Fruit fly (Drosophila melanogaster) whole organism, prepupa: ENCODE data around the gene CG14050.

Experiments used
- Blimp-1 ChIP-seq: fragments of 200-800 bp; sonication (Bioruptor generic); optimal IDR thresholded peaks from 3 replicates; lab custom pipeline; 2017; ENCODE audit warnings: missing biosample characterization, missing genetic modification characterization, mild to moderate bottlenecking, moderate library complexity, missing genetic modification reagents
- CG10631 ChIP-seq: fragments of 200-800 bp; sonication (Bioruptor generic); optimal IDR thresholded peaks from 2 replicates; lab custom pipeline; 2016; ENCODE audit warnings: missing biosample characterization, missing genetic modification characterization
- CG10669 ChIP-seq: fragments of 200-800 bp; sonication (Bioruptor generic); optimal IDR thresholded peaks from 3 replicates; lab custom pipeline; 2018; ENCODE audit warnings: missing biosample characterization, mild to moderate bottlenecking, missing genetic modification characterization, moderate library complexity
- CG11902 ChIP-seq: fragments of 200-800 bp; sonication (Bioruptor generic); optimal IDR thresholded peaks from 3 replicates; lab custom pipeline; 2016; ENCODE audit warnings: missing biosample characterization, missing genetic modification characterization
- CG1621 ChIP-seq: fragments of 200-800 bp; sonication (Bioruptor generic); optimal IDR thresholded peaks from 3 replicates; lab custom pipeline; 2018; ENCODE audit warnings: missing biosample characterization, mild to moderate bottlenecking, missing genetic modification characterization
- CG16779 ChIP-seq: fragments of 200-800 bp; sonication (Bioruptor generic); optimal IDR thresholded peaks from 3 replicates; lab custom pipeline; 2017; ENCODE audit warnings: missing biosample characterization, mild to moderate bottlenecking, missing genetic modification characterization
- CG3032 ChIP-seq: fragments of 200-800 bp; optimal IDR thresholded peaks from 2 replicates; lab custom pipeline; 2019; ENCODE audit warnings: missing biosample characterization, mild to moderate bottlenecking, missing genetic modification characterization, moderate library complexity
- CG31627 ChIP-seq: fragments of 200-800 bp; sonication (Bioruptor generic); optimal IDR thresholded peaks from 3 replicates; lab custom pipeline; 2016; ENCODE audit warnings: missing biosample characterization, missing genetic modification characterization
- CG32006 ChIP-seq: fragments of 200-800 bp; sonication (Bioruptor generic); optimal IDR thresholded peaks from 3 replicates; lab custom pipeline; 2017; ENCODE audit warnings: missing biosample characterization, mild to moderate bottlenecking, missing genetic modification characterization
- CG3919 ChIP-seq: fragments of 200-800 bp; sonication (Bioruptor generic); optimal IDR thresholded peaks from 3 replicates; lab custom pipeline; 2016; ENCODE audit warnings: missing biosample characterization, missing genetic modification characterization
- CG4318 ChIP-seq: fragments of 200-800 bp; sonication (Bioruptor generic); optimal IDR thresholded peaks from 3 replicates; lab custom pipeline; 2017; ENCODE audit warnings: missing biosample characterization, mild to moderate bottlenecking, missing genetic modification characterization
- CG6163 ChIP-seq: fragments of 200-800 bp; sonication (Bioruptor generic); IDR thresholded peaks from 3 replicates; pipeline ENCODE4 v1.3.6; 2022; ENCODE audit warnings: missing biosample characterization, missing genetic modification characterization
- CG6276 ChIP-seq: fragments of 200-800 bp; sonication (Bioruptor generic); optimal IDR thresholded peaks from 2 replicates; lab custom pipeline; 2017; ENCODE audit warnings: missing biosample characterization, mild to moderate bottlenecking, missing genetic modification characterization
- CG6792 ChIP-seq: fragments of 200-800 bp; sonication (Bioruptor generic); optimal IDR thresholded peaks from 3 replicates; lab custom pipeline; 2016; ENCODE audit warnings: missing biosample characterization, missing genetic modification characterization
- CG6808 ChIP-seq: fragments of 200-800 bp; sonication (Bioruptor generic); optimal IDR thresholded peaks from 3 replicates; lab custom pipeline; 2017; ENCODE audit warnings: missing biosample characterization, missing genetic modification characterization, mild to moderate bottlenecking, moderate library complexity, missing genetic modification reagents
- CG8119 ChIP-seq: fragments of 200-800 bp; sonication (Bioruptor generic); IDR thresholded peaks from 3 replicates; pipeline ENCODE4 v1.3.6; 2022; ENCODE audit warnings: missing biosample characterization, missing genetic modification characterization
- CG8632 ChIP-seq: fragments of 200-800 bp; sonication (Bioruptor generic); optimal IDR thresholded peaks from 3 replicates; lab custom pipeline; 2016; ENCODE audit warnings: missing biosample characterization, missing genetic modification characterization
- Eip75B ChIP-seq: fragments of 200-800 bp; sonication (Bioruptor generic); optimal IDR thresholded peaks from 3 replicates; lab custom pipeline; 2016; ENCODE audit warnings: missing biosample characterization, missing genetic modification characterization
- Eip93F ChIP-seq: fragments of 200-800 bp; sonication (Bioruptor generic); optimal IDR thresholded peaks from 2 replicates; lab custom pipeline; 2016; ENCODE audit warnings: missing biosample characterization, mild to moderate bottlenecking, missing genetic modification characterization
- Ets96B ChIP-seq: fragments of 200-800 bp; optimal IDR thresholded peaks from 2 replicates; lab custom pipeline; 2019; ENCODE audit warnings: missing biosample characterization, mild to moderate bottlenecking, missing genetic modification characterization, moderate library complexity
- Gug ChIP-seq: fragments of 200-800 bp; sonication (Bioruptor generic); IDR thresholded peaks from 2 replicates; pipeline ENCODE4 v1.3.6; 2022; ENCODE audit warnings: missing biosample characterization, missing genetic modification characterization
- Hr38 ChIP-seq: sonication (Bioruptor generic); optimal IDR thresholded peaks from 2 replicates; lab custom pipeline; 2016; ENCODE audit warnings: missing biosample characterization, missing genetic modification characterization
- Hr39 ChIP-seq: fragments of 200-800 bp; sonication (Bioruptor generic); optimal IDR thresholded peaks from 2 replicates; lab custom pipeline; 2016; ENCODE audit warnings: missing biosample characterization, missing genetic modification characterization
- Hr4 ChIP-seq: fragments of 200-800 bp; sonication (Bioruptor generic); optimal IDR thresholded peaks from 3 replicates; lab custom pipeline; 2016; ENCODE audit warnings: missing biosample characterization, missing genetic modification characterization
- Lpt ChIP-seq: fragments of 200-800 bp; sonication (Bioruptor generic); optimal IDR thresholded peaks from 3 replicates; lab custom pipeline; 2016; ENCODE audit warnings: missing biosample characterization, missing genetic modification characterization
- Met ChIP-seq: fragments of 200-800 bp; sonication (Bioruptor generic); optimal IDR thresholded peaks from 3 replicates; lab custom pipeline; 2016; ENCODE audit warnings: missing biosample characterization, missing genetic modification characterization
- Sox14 ChIP-seq: fragments of 200-800 bp; sonication (Bioruptor generic); optimal IDR thresholded peaks from 3 replicates; lab custom pipeline; 2016; ENCODE audit warnings: missing biosample characterization, missing genetic modification characterization
- Sox15 ChIP-seq: fragments of 200-800 bp; sonication (Bioruptor generic); optimal IDR thresholded peaks from 3 replicates; lab custom pipeline; 2016; ENCODE audit warnings: missing biosample characterization, missing genetic modification characterization
- achi ChIP-seq: fragments of 200-800 bp; sonication (Bioruptor generic); optimal IDR thresholded peaks from 3 replicates; lab custom pipeline; 2016; ENCODE audit warnings: missing biosample characterization, missing genetic modification characterization
- acj6 ChIP-seq: fragments of 200-800 bp; sonication (Bioruptor generic); optimal IDR thresholded peaks from 3 replicates; lab custom pipeline; 2016; ENCODE audit warnings: missing biosample characterization, missing genetic modification characterization
- cyc ChIP-seq: fragments of 200-800 bp; sonication (Bioruptor generic); optimal IDR thresholded peaks from 3 replicates; lab custom pipeline; 2016; ENCODE audit warnings: missing biosample characterization, missing genetic modification characterization
- dac ChIP-seq: fragments of 200-800 bp; sonication (Bioruptor generic); optimal IDR thresholded peaks from 2 replicates; lab custom pipeline; 2017; ENCODE audit warnings: missing biosample characterization, mild to moderate bottlenecking, missing genetic modification characterization
- dsx ChIP-seq: fragments of 200-800 bp; optimal IDR thresholded peaks from 3 replicates; lab custom pipeline; 2019; ENCODE audit warnings: missing biosample characterization, mild to moderate bottlenecking, missing genetic modification characterization, moderate library complexity; ENCODE audit not compliant: poor library complexity, severe bottlenecking
- eg ChIP-seq: fragments of 200-800 bp; sonication (Bioruptor generic); IDR thresholded peaks from 3 replicates; pipeline ENCODE4 v1.3.6; 2022; ENCODE audit warnings: missing biosample characterization, missing genetic modification characterization
- fd59A ChIP-seq: fragments of 200-800 bp; sonication (Bioruptor generic); optimal IDR thresholded peaks from 2 replicates; lab custom pipeline; 2017; ENCODE audit warnings: missing biosample characterization, mild to moderate bottlenecking, missing genetic modification characterization, missing genetic modification reagents
- fd85E ChIP-seq: fragments of 200-800 bp; sonication (Bioruptor generic); optimal IDR thresholded peaks from 3 replicates; lab custom pipeline; 2016; ENCODE audit warnings: missing biosample characterization, missing genetic modification characterization
- lz ChIP-seq: fragments of 200-800 bp; sonication (Bioruptor generic); optimal IDR thresholded peaks from 3 replicates; lab custom pipeline; 2016; ENCODE audit warnings: missing biosample characterization, missing genetic modification characterization
- net ChIP-seq: fragments of 200-800 bp; sonication (Bioruptor generic); optimal IDR thresholded peaks from 3 replicates; lab custom pipeline; 2016; ENCODE audit warnings: missing biosample characterization, missing genetic modification characterization
- pdm3 ChIP-seq: fragments of 200-800 bp; sonication (Bioruptor generic); optimal IDR thresholded peaks from 3 replicates; lab custom pipeline; 2016; ENCODE audit warnings: missing biosample characterization, missing genetic modification characterization
- salr ChIP-seq, 2 experiments: fragments of 200-800 bp; sonication (Bioruptor generic); optimal IDR thresholded peaks; 3 replicates each; lab custom pipeline; 2016 to 2018; ENCODE audit warnings: missing biosample characterization in 2 of 2, missing genetic modification characterization in 2 of 2, mild to moderate bottlenecking in 1 of 2
- spab ChIP-seq: fragments of 200-800 bp; sonication (Bioruptor generic); optimal IDR thresholded peaks from 2 replicates; lab custom pipeline; 2017; ENCODE audit warnings: missing biosample characterization, mild to moderate bottlenecking, missing genetic modification characterization, missing genetic modification reagents
- ss ChIP-seq, 2 experiments: fragments of 200-800 bp; sonication (Bioruptor generic); optimal IDR thresholded peaks; 2 replicates in 1 of 2; 3 replicates in 1 of 2; lab custom pipeline; 2017 to 2018; ENCODE audit warnings: mild to moderate bottlenecking in 2 of 2, missing biosample characterization in 2 of 2, missing genetic modification characterization in 2 of 2, moderate library complexity in 1 of 2
- svp ChIP-seq: fragments of 200-800 bp; sonication (Bioruptor generic); peaks from one replicate; lab custom pipeline; 2016; ENCODE audit warnings: missing biosample characterization, missing genetic modification characterization
- topi ChIP-seq: fragments of 200-800 bp; sonication (Bioruptor generic); optimal IDR thresholded peaks from 3 replicates; lab custom pipeline; 2016; ENCODE audit warnings: missing biosample characterization, missing genetic modification characterization
- vri ChIP-seq: fragments of 200-800 bp; sonication (Bioruptor generic); optimal IDR thresholded peaks from 3 replicates; lab custom pipeline; 2016; ENCODE audit warnings: missing biosample characterization, mild to moderate bottlenecking, missing genetic modification characterization

The CG14050 gene

dm6 chrX:2298708-2299370 lies 27.2 kb downstream of the CG14050 start (continued):
- TF ChIP-seq Gug (GFP tag; lab: Robert Waterston, UW) = peak; percentile 87
- peak; percentile 85 for TF ChIP-seq Lpt (GFP tag; lab: Kevin White, UChicago)
- TF ChIP-seq CG6163 = peak; percentile 97
- TF ChIP-seq Ets96B = peak; percentile 93
- peak; percentile 85 for TF ChIP-seq spab (GFP tag; lab: Kevin White, UChicago)
- TF ChIP-seq dsx (GFP tag; lab: Kevin White, UChicago) = peak; percentile 95
- peak; percentile 92 for TF ChIP-seq Met (GFP tag; lab: Kevin White, UChicago)
- TF ChIP-seq Eip93F = peak; percentile 81
- TF ChIP-seq Sox15 (GFP tag; lab: Kevin White, UChicago) = peak; percentile 70
- peak; percentile 93 for TF ChIP-seq vri (GFP tag; lab: Kevin White, UChicago)
- TF ChIP-seq net (GFP tag; lab: Kevin White, UChicago) = peak; percentile 93
- TF ChIP-seq CG16779 (tag; lab: Kevin White, UChicago) = peak; percentile 89
- peak; percentile 95 for TF ChIP-seq ss (GFP tag; optimal IDR thresholded peaks at IDR 0.05; lab: Kevin White, UChicago)
- peak; percentile 92 for TF ChIP-seq lz
- TF ChIP-seq pdm3 (GFP tag; lab: Kevin White, UChicago) = peak; percentile 93
- TF ChIP-seq topi (GFP tag; lab: Kevin White, UChicago) = peak; percentile 96
- TF ChIP-seq dac (GFP tag; lab: Kevin White, UChicago) = peak; percentile 76
- TF ChIP-seq Hr39 (GFP tag; lab: Kevin White, UChicago) = peak; percentile 89
- peak; percentile 90 for TF ChIP-seq acj6 (GFP tag; lab: Kevin White, UChicago)
- peak; percentile 77 for TF ChIP-seq Blimp-1
- peak; percentile 97 for TF ChIP-seq svp (GFP tag; lab: Kevin White, UChicago)
- TF ChIP-seq eg (GFP tag; lab: Robert Waterston, UW) = peak; percentile 94
- TF ChIP-seq salr (GFP tag; optimal IDR thresholded peaks at IDR 0.05; lab: Kevin White, UChicago) = peak; percentile 79 to 91
- TF ChIP-seq Hr38 (GFP tag; lab: Kevin White, UChicago) = no peak

- peak; percentile 91 for TF ChIP-seq Sox15 (GFP tag; lab: Kevin White, UChicago)
- peak; percentile 91 for TF ChIP-seq CG11902 (GFP tag; lab: Kevin White, UChicago)
- peak; percentile 91 for TF ChIP-seq Ets96B
- TF ChIP-seq CG3919 (GFP tag; lab: Kevin White, UChicago) = peak; percentile 95
- peak; percentile 90 for TF ChIP-seq CG16779 (tag; lab: Kevin White, UChicago)
- peak; percentile 98 for TF ChIP-seq pdm3 (GFP tag; lab: Kevin White, UChicago)
- TF ChIP-seq CG3032 = peak; percentile 91
- peak; percentile 98 for TF ChIP-seq Sox14 (GFP tag; lab: Kevin White, UChicago)
- TF ChIP-seq fd59A = peak; percentile 88
- TF ChIP-seq acj6 (GFP tag; lab: Kevin White, UChicago) = peak; percentile 95
- peak; percentile 97 for TF ChIP-seq dac (GFP tag; lab: Kevin White, UChicago)
- TF ChIP-seq ss (GFP tag; optimal IDR thresholded peaks at IDR 0.05; lab: Kevin White, UChicago) = peak; percentile 70 to 92
- TF ChIP-seq dsx (GFP tag; lab: Kevin White, UChicago) = peak; percentile 86
- TF ChIP-seq Hr4 (GFP tag; lab: Kevin White, UChicago) = peak; percentile 99
- TF ChIP-seq Lpt (GFP tag; lab: Kevin White, UChicago) = peak; percentile 95
- peak; percentile 93 for TF ChIP-seq cyc (GFP tag; lab: Kevin White, UChicago)
- TF ChIP-seq CG6276 (GFP tag; lab: Kevin White, UChicago) = peak; percentile 94
- peak; percentile 93 for TF ChIP-seq CG31627 (GFP tag; lab: Kevin White, UChicago)
- peak; percentile 93 for TF ChIP-seq achi
- TF ChIP-seq net (GFP tag; lab: Kevin White, UChicago) = peak; percentile 94
- TF ChIP-seq CG10669 (GFP tag; lab: Kevin White, UChicago) = peak; percentile 93
- TF ChIP-seq vri (GFP tag; lab: Kevin White, UChicago) = peak; percentile 85
- TF ChIP-seq CG32006 = peak; percentile 98
- peak; percentile 88 for TF ChIP-seq CG8632 (GFP tag; lab: Kevin White, UChicago)
- TF ChIP-seq CG8119 (GFP tag; lab: Robert Waterston, UW) = peak; percentile 96
- TF ChIP-seq CG6808 (GFP tag; lab: Kevin White, UChicago) = peak; percentile 82
- peak; percentile 96 for TF ChIP-seq CG4318 (GFP tag; lab: Kevin White, UChicago)
- peak; percentile 93 for TF ChIP-seq topi (GFP tag; lab: Kevin White, UChicago)
- peak; percentile 91 for TF ChIP-seq CG1621
- peak; percentile 72 for TF ChIP-seq fd85E (GFP tag; lab: Kevin White, UChicago)
- peak; percentile 95 for TF ChIP-seq CG6792
- TF ChIP-seq lz = peak; percentile 94
- TF ChIP-seq Eip75B (GFP tag; lab: Kevin White, UChicago) = peak; percentile 94
- peak; percentile 96 for TF ChIP-seq CG10631
Measured at dm6 chrX:2297428-2298200, 28.4 kb downstream of the CG14050 start.
